Fruit fly (Drosophila melanogaster): ENCODE data around the gene CG33985.

Gene CG33985

dm6 chr3L:15563851-15564106, 37.2 kb upstream of the CG33985 start:
- TF ChIP-seq cic (GFP tag; optimal IDR thresholded peaks at IDR 0.05): no peak
- TF ChIP-seq tj (GFP tag; optimal IDR thresholded peaks at IDR 0.05): peak; percentile 56

dm6 chr3L:15563058-15563850, 36.6 kb upstream of the CG33985 start, which contains the start of the genes CG7739 and SCCRO:
Gene CG7739, minus strand, starts transcription at chr3L:15563065.
Gene SCCRO, plus strand, starts transcription at chr3L:15563427.
- TF ChIP-seq cnc (optimal IDR thresholded peaks at IDR 0.05): no peak
- TF ChIP-seq pad (GFP tag; optimal IDR thresholded peaks at IDR 0.05): peak; percentile 6
- peak; percentile 94 for TF ChIP-seq kay (GFP tag; ENCODE audit: borderline replicate concordance)
- TF ChIP-seq Crg-1 (GFP tag; optimal IDR thresholded peaks at IDR 0.05): peak; percentile 3
- TF ChIP-seq ovo (GFP tag; optimal IDR thresholded peaks at IDR 0.05): peak; percentile 39
- TF ChIP-seq tj (GFP tag; optimal IDR thresholded peaks at IDR 0.05): no peak
- peak; percentile 45 for TF ChIP-seq bab1 (GFP tag; optimal IDR thresholded peaks at IDR 0.05)
- peak; percentile 63 for TF ChIP-seq CG14711 (tag; optimal IDR thresholded peaks at IDR 0.05)
- peak; percentile 60 for TF ChIP-seq CG33017 (tag; optimal IDR thresholded peaks at IDR 0.05)
- TF ChIP-seq Clk (GFP tag; optimal IDR thresholded peaks at IDR 0.05): no peak
- peak; percentile 65 for TF ChIP-seq CG1620 (GFP tag; optimal IDR thresholded peaks at IDR 0.05)
- TF ChIP-seq CG5204 (GFP tag; optimal IDR thresholded peaks at IDR 0.05): no peak
- no peak for TF ChIP-seq cic (GFP tag; optimal IDR thresholded peaks at IDR 0.05)
- TF ChIP-seq CG7045 (GFP tag; optimal IDR thresholded peaks at IDR 0.05): peak; percentile 39
- peak; percentile 75 for TF ChIP-seq CG7101 (tag; optimal IDR thresholded peaks at IDR 0.05)
- TF ChIP-seq CG11617 (GFP tag; optimal IDR thresholded peaks at IDR 0.05): peak; percentile 46
- TF ChIP-seq Mnt (GFP tag; optimal IDR thresholded peaks at IDR 0.05): peak; percentile 16
- TF ChIP-seq CG12768 (GFP tag; optimal IDR thresholded peaks at IDR 0.05): no peak

- TF ChIP-seq Mnt (GFP tag; optimal IDR thresholded peaks at IDR 0.05) (no peak), pad (GFP tag; optimal IDR thresholded peaks at IDR 0.05) (no peak), Hr96 (GFP tag; optimal IDR thresholded peaks at IDR 0.05) (no peak), CG12768 (GFP tag; optimal IDR thresholded peaks at IDR 0.05) (no peak), toe (GFP tag; optimal IDR thresholded peaks at IDR 0.05) (no peak), CG7045 (GFP tag; optimal IDR thresholded peaks at IDR 0.05) (no peak), CG33017 (tag; optimal IDR thresholded peaks at IDR 0.05) (no peak), CG14711 (tag; optimal IDR thresholded peaks at IDR 0.05) (no peak), cnc (optimal IDR thresholded peaks at IDR 0.05) (no peak), CG1620 (GFP tag; optimal IDR thresholded peaks at IDR 0.05) (no peak), ovo (GFP tag; optimal IDR thresholded peaks at IDR 0.05) (no peak), bab1 (GFP tag; optimal IDR thresholded peaks at IDR 0.05) (no peak), CG5204 (GFP tag; optimal IDR thresholded peaks at IDR 0.05) (no peak), CG11617 (GFP tag; optimal IDR thresholded peaks at IDR 0.05) (no peak), tj (GFP tag; optimal IDR thresholded peaks at IDR 0.05) (no peak), cic (GFP tag; optimal IDR thresholded peaks at IDR 0.05) (no peak), kay (GFP tag; ENCODE audit: borderline replicate concordance) (no peak), CG7101 (tag; optimal IDR thresholded peaks at IDR 0.05) (no peak), Clk (GFP tag; optimal IDR thresholded peaks at IDR 0.05) (no peak), Crg-1 (GFP tag; optimal IDR thresholded peaks at IDR 0.05) (no peak)
Measured at dm6 chr3L:15562727-15563057, 36.1 kb upstream of the CG33985 start.

- peak; percentile 72 for TF ChIP-seq cic (GFP tag; optimal IDR thresholded peaks at IDR 0.05)
- peak; percentile 59 for TF ChIP-seq CG33017 (tag; optimal IDR thresholded peaks at IDR 0.05)
- TF ChIP-seq kay (GFP tag; ENCODE audit: borderline replicate concordance): peak; percentile 95
- TF ChIP-seq pad (GFP tag; optimal IDR thresholded peaks at IDR 0.05): peak; percentile 94
- TF ChIP-seq bab1 (GFP tag; optimal IDR thresholded peaks at IDR 0.05): peak; percentile 68
- no peak for TF ChIP-seq CG1620 (GFP tag; optimal IDR thresholded peaks at IDR 0.05)
- TF ChIP-seq CG5204 (GFP tag; optimal IDR thresholded peaks at IDR 0.05): no peak
- peak; percentile 86 for TF ChIP-seq tj (GFP tag; optimal IDR thresholded peaks at IDR 0.05)
- peak; percentile 96 for TF ChIP-seq CG12768 (GFP tag; optimal IDR thresholded peaks at IDR 0.05)
- TF ChIP-seq CG11617 (GFP tag; optimal IDR thresholded peaks at IDR 0.05): peak; percentile 14
- no peak for TF ChIP-seq toe (GFP tag; optimal IDR thresholded peaks at IDR 0.05)
- no peak for TF ChIP-seq ovo (GFP tag; optimal IDR thresholded peaks at IDR 0.05)
- peak; percentile 27 for TF ChIP-seq CG7045 (GFP tag; optimal IDR thresholded peaks at IDR 0.05)
- no peak for TF ChIP-seq cnc (optimal IDR thresholded peaks at IDR 0.05)
- TF ChIP-seq Mnt (GFP tag; optimal IDR thresholded peaks at IDR 0.05): peak; percentile 59
- TF ChIP-seq CG7101 (tag; optimal IDR thresholded peaks at IDR 0.05): peak; percentile 45
- peak; percentile 65 for TF ChIP-seq CG14711 (tag; optimal IDR thresholded peaks at IDR 0.05)
- TF ChIP-seq Clk (GFP tag; optimal IDR thresholded peaks at IDR 0.05): peak; percentile 54
- TF ChIP-seq Crg-1 (GFP tag; optimal IDR thresholded peaks at IDR 0.05): no peak
- no peak for TF ChIP-seq Hr96 (GFP tag; optimal IDR thresholded peaks at IDR 0.05)
Measured at dm6 chr3L:15553993-15554644, 27.5 kb upstream of the CG33985 start, which contains the start of gene AGO2. Gene AGO2, plus strand, starts transcription at chr3L:15554113.

dm6 chr3L:15548843-15549242, 22.2 kb upstream of the CG33985 start:
- TF ChIP-seq cic (GFP tag; optimal IDR thresholded peaks at IDR 0.05): peak; percentile 2
- TF ChIP-seq Clk (GFP tag; optimal IDR thresholded peaks at IDR 0.05): no peak
- no peak for TF ChIP-seq CG1620 (GFP tag; optimal IDR thresholded peaks at IDR 0.05)
- TF ChIP-seq Crg-1 (GFP tag; optimal IDR thresholded peaks at IDR 0.05): no peak
- TF ChIP-seq CG7045 (GFP tag; optimal IDR thresholded peaks at IDR 0.05): peak; percentile 0
- TF ChIP-seq CG33017 (tag; optimal IDR thresholded peaks at IDR 0.05): peak; percentile 12
- no peak for TF ChIP-seq ovo (GFP tag; optimal IDR thresholded peaks at IDR 0.05)
- no peak for TF ChIP-seq Hr96 (GFP tag; optimal IDR thresholded peaks at IDR 0.05)
- TF ChIP-seq CG11617 (GFP tag; optimal IDR thresholded peaks at IDR 0.05): peak; percentile 3
- no peak for TF ChIP-seq pad (GFP tag; optimal IDR thresholded peaks at IDR 0.05)
- no peak for TF ChIP-seq CG12768 (GFP tag; optimal IDR thresholded peaks at IDR 0.05)
- no peak for TF ChIP-seq CG5204 (GFP tag; optimal IDR thresholded peaks at IDR 0.05)

Data from whole organism, adult.